Fruit fly (Drosophila melanogaster) whole organism, adult: Measurements from ENCODE around the gene CG11085.

Experiments
- CG12768 ChIP-seq: fragments of 200-800 bp; sonication (Bioruptor generic); optimal IDR thresholded peaks from 2 replicates; lab custom pipeline; 2017; ENCODE audit warnings: missing biosample characterization, missing genetic modification characterization, mild to moderate bottlenecking, moderate library complexity, missing genetic modification reagents
- CG33017 ChIP-seq: fragments of 200-800 bp; sonication (Bioruptor generic); optimal IDR thresholded peaks from 2 replicates; lab custom pipeline; 2018; ENCODE audit warnings: missing biosample characterization, mild to moderate bottlenecking, missing genetic modification characterization, moderate library complexity
- Mnt ChIP-seq: fragments of 200-800 bp; sonication (Bioruptor generic); optimal IDR thresholded peaks from 2 replicates; lab custom pipeline; 2016; ENCODE audit warnings: missing biosample characterization, mild to moderate bottlenecking, missing genetic modification characterization

DNA sequence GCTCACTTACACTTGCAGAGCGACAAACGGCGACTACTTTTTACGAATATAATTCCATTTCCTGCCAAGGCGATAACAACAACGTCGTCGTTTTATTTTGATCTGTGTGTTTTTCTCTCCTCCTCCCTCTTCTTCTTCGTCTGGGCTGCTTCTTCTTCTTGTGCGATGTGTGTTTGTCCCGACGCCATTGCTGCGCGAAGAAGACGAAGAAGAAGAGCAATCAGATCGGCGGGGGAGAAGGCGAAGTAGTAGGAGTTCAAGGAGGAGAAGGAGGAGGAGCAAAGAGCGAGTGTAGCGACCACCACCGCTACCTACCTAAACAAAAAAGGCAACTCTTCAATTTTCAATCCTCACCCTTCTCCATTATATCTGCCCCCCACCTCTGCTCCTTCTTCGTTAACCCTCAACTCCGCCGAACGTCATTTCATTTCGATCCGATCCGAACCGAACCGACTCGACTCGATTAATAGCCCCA is 47.4 kb downstream of the CG11085 start:
- TF ChIP-seq Mnt (GFP tag; lab: Kevin White, UChicago) (no peak), CG33017 (tag; lab: Kevin White, UChicago) (no peak), CG12768 (GFP tag; lab: Kevin White, UChicago) (no peak)
